Fruit fly (Drosophila melanogaster): ENCODE results near the gene Fbp1.

DNA sequence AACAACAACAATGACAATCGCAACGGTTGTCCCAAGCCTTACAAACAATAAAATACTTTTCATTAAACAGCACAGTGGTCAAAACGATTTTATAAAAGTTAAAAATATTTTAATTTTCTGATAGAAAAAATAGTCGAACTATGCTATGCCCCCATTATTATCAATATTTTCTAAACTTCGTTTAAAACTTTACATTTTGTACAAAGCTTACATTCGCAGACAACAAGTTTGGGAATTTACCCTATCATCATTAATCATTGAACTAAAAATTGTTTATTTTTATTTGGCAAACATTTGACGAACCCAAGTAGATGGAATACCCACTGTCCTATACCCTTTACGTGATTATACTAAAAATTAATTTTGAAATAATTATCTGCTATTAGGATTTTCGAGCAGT lies 19.6 kb downstream of the Fbp1 start:
- no peak for TF ChIP-seq D1 (tag; optimal IDR thresholded peaks at IDR 0.05)
- no peak for TF ChIP-seq CG10348 (GFP tag; IDR thresholded peaks at IDR 0.05)
- TF ChIP-seq CG17806 (tag; optimal IDR thresholded peaks at IDR 0.05): no peak

All from whole organism, pupa.